Fruit fly (Drosophila melanogaster): ENCODE results near the gene HDAC6.

dm6 chrX:15313389-15313788 is 19.7 kb upstream of the HDAC6 start:
- TF ChIP-seq Snoo (tag; optimal IDR thresholded peaks at IDR 0.05) (no peak), CG32121 (GFP tag; IDR thresholded peaks at IDR 0.05) (peak; percentile 37; the same call in 1 of the 2 replicates), CG4496 (GFP tag; IDR thresholded peaks at IDR 0.05) (peak; percentile 90), CG17806 (tag; optimal IDR thresholded peaks at IDR 0.05) (no peak), fd96Ca (GFP tag; IDR thresholded peaks at IDR 0.05) (no peak), CG10348 (GFP tag; IDR thresholded peaks at IDR 0.05) (no peak), CG14655 (GFP tag; optimal IDR thresholded peaks at IDR 0.05) (peak; percentile 45), CG15710 (tag; optimal IDR thresholded peaks at IDR 0.05) (no peak), CG34367 (tag; optimal IDR thresholded peaks at IDR 0.05) (no peak), CG8301 (tag; optimal IDR thresholded peaks at IDR 0.05) (no peak), Pif1B (GFP tag; optimal IDR thresholded peaks at IDR 0.05) (no peak), EcR (GFP tag; optimal IDR thresholded peaks at IDR 0.05) (no peak), Pif1A (GFP tag; optimal IDR thresholded peaks at IDR 0.05) (no peak)
